Worm (Caenorhabditis elegans) whole organism, midembryonic: Measurements from ENCODE around the gene C44H4.4.

Experiments used
- T22C8.4 ChIP-seq: fragments of 200-800 bp; sonication (Bioruptor generic); IDR thresholded peaks from 2 replicates; pipeline ENCODE4 v1.3.6; 2022; ENCODE audit warnings: missing genetic modification characterization, missing compliant biosample characterization
- flt-1 ChIP-seq: fragments of 200-800 bp; sonication (Bioruptor generic); IDR thresholded peaks from 2 replicates; pipeline ENCODE4 v1.3.6; 2022; ENCODE audit warnings: missing genetic modification characterization, missing compliant biosample characterization
- klf-2 ChIP-seq: fragments of 200-800 bp; sonication (Bioruptor generic); conservative IDR thresholded peaks from 2 replicates; pipeline ENCODE4 v1.3.6; 2022; ENCODE audit warnings: missing genetic modification reagents, missing genetic modification characterization, missing compliant biosample characterization
- med-1 ChIP-seq: sonication (generic microtip); optimal IDR thresholded peaks from 2 replicates; lab custom pipeline; 2017; ENCODE audit warnings: missing genetic modification characterization, mild to moderate bottlenecking, missing compliant biosample characterization, antibody characterized with exemption, missing genetic modification reagents; ENCODE audit not compliant: insufficient read depth
- ref-1 ChIP-seq: fragments of 200-800 bp; sonication (Bioruptor generic); conservative IDR thresholded peaks from 2 replicates; pipeline ENCODE4 v1.3.6; 2022; ENCODE audit warnings: missing genetic modification reagents, missing genetic modification characterization, missing compliant biosample characterization
- tab-1 ChIP-seq: fragments of 200-800 bp; sonication (Bioruptor generic); IDR thresholded peaks from 2 replicates; pipeline ENCODE4 v1.3.6; 2022; ENCODE audit warnings: missing genetic modification characterization, missing compliant biosample characterization
- ztf-23 ChIP-seq: fragments of 200-800 bp; sonication (Bioruptor generic); IDR thresholded peaks from 2 replicates; pipeline ENCODE4 v1.3.6; 2022; ENCODE audit warnings: missing genetic modification reagents, missing genetic modification characterization, missing compliant biosample characterization
- ztf-29 ChIP-seq: fragments of 200-800 bp; sonication (Bioruptor generic); IDR thresholded peaks from 2 replicates; pipeline ENCODE4 v1.3.6; 2022; ENCODE audit warnings: missing genetic modification reagents, missing genetic modification characterization, missing compliant biosample characterization

DNA sequence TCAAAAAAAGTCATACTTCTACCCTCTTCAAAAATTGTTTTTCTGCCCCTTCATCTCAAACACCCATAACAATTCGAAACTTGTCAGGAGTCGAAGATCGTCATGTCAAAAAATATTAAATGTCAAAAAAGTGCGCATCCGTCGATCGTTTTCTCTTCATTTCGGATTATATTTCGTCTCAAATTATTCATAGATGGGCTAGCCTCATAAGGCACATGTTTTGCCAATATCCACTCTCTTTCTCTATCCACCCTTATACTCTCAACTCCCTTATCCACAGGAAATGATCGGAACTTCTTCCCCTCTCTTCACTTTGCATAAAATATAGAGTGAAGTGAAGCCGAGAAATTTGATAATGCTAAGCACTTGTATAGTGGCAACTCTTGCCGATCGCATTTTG lies 44.8 kb upstream of the C44H4.4 start:
- TF ChIP-seq klf-2 (GFP tag; lab: Robert Waterston, UW) = no peak
- TF ChIP-seq flt-1 (GFP tag; lab: Robert Waterston, UW) = no peak
- TF ChIP-seq T22C8.4 (GFP tag; lab: Robert Waterston, UW) = no peak
- no peak for TF ChIP-seq med-1
- no peak for TF ChIP-seq ztf-29
- no peak for TF ChIP-seq ztf-23 (GFP tag; lab: Robert Waterston, UW)
- TF ChIP-seq tab-1 (GFP tag; lab: Robert Waterston, UW) = no peak
- TF ChIP-seq ref-1 (GFP tag; lab: Robert Waterston, UW) = no peak
